Fruit fly (Drosophila melanogaster) whole organism, wandering third instar larva: ENCODE results near the gene kni.

ENCODE experiments used
- CG32264 ChIP-seq: fragments of 200-800 bp; sonication (Bioruptor generic); optimal IDR thresholded peaks from 2 replicates; lab custom pipeline; 2016; ENCODE audit warnings: missing biosample characterization, missing genetic modification characterization
- CG9705 ChIP-seq: fragments of 200-800 bp; sonication (Bioruptor generic); optimal IDR thresholded peaks from 2 replicates; lab custom pipeline; 2018; ENCODE audit warnings: missing biosample characterization, mild to moderate bottlenecking, missing genetic modification characterization
- CrebA ChIP-seq: fragments of 200-800 bp; sonication (Bioruptor generic); optimal IDR thresholded peaks from 2 replicates; lab custom pipeline; 2016; ENCODE audit warnings: missing biosample characterization, mild to moderate bottlenecking, missing genetic modification characterization, borderline replicate concordance
- Dfd ChIP-seq: fragments of >200 bp; optimal IDR thresholded peaks from 2 replicates; lab custom pipeline; 2017; ENCODE audit warnings: missing biosample characterization, missing genetic modification characterization
- Dif ChIP-seq: fragments of 200-275, 200-300 bp; sonication (Bioruptor generic); optimal IDR thresholded peaks from 2 replicates; lab custom pipeline; 2018; ENCODE audit warnings: missing biosample characterization, missing genetic modification characterization; ENCODE audit not compliant: partially characterized antibody
- GATAd ChIP-seq: sonication (Bioruptor generic); optimal IDR thresholded peaks from 2 replicates; lab custom pipeline; 2016; ENCODE audit warnings: missing biosample characterization, missing genetic modification characterization
- HLH106 ChIP-seq: fragments of 200-800 bp; optimal IDR thresholded peaks from 3 replicates; lab custom pipeline; 2019; ENCODE audit warnings: missing biosample characterization, mild to moderate bottlenecking, missing genetic modification characterization, moderate library complexity
- Hnf4 ChIP-seq: fragments of 200-800 bp; sonication (Bioruptor generic); optimal IDR thresholded peaks from 2 replicates; lab custom pipeline; 2016; ENCODE audit warnings: missing biosample characterization, mild to moderate bottlenecking, missing genetic modification characterization
- Hr78 ChIP-seq: fragments of >200 bp; optimal IDR thresholded peaks from 2 replicates; lab custom pipeline; 2017; ENCODE audit warnings: missing biosample characterization, missing genetic modification characterization
- Hr83 ChIP-seq: fragments of 200-300 bp; sonication (Bioruptor generic); optimal IDR thresholded peaks from 2 replicates; lab custom pipeline; 2016; ENCODE audit warnings: missing biosample characterization, mild to moderate bottlenecking, missing genetic modification characterization, moderate library complexity; ENCODE audit not compliant: poor library complexity, severe bottlenecking
- Jra ChIP-seq: sonication (Bioruptor generic); optimal IDR thresholded peaks from 2 replicates; lab custom pipeline; 2016; ENCODE audit warnings: missing biosample characterization, missing genetic modification characterization
- Mio ChIP-seq: sonication (Bioruptor generic); optimal IDR thresholded peaks from 2 replicates; lab custom pipeline; 2016; ENCODE audit warnings: missing biosample characterization, missing genetic modification characterization
- Myc ChIP-seq: fragments of >200 bp; optimal IDR thresholded peaks from 2 replicates; lab custom pipeline; 2017
- N ChIP-seq: fragments of >200 bp; optimal IDR thresholded peaks from 2 replicates; lab custom pipeline; 2018; ENCODE audit warnings: missing biosample characterization, missing external identifiers, missing genetic modification characterization
- OdsH ChIP-seq: fragments of 200-800 bp; sonication (Bioruptor generic); optimal IDR thresholded peaks from 2 replicates; lab custom pipeline; 2016; ENCODE audit warnings: missing biosample characterization, mild to moderate bottlenecking, missing genetic modification characterization
- Rel ChIP-seq, 2 experiments: fragments of 200-800 bp; sonication (Bioruptor generic) in 1 of 2; optimal IDR thresholded peaks; 2 replicates in 1 of 2; 3 replicates in 1 of 2; lab custom pipeline; 2016 to 2019; ENCODE audit warnings: mild to moderate bottlenecking in 2 of 2, missing biosample characterization in 2 of 2, missing genetic modification characterization in 2 of 2, moderate library complexity in 1 of 2
- Sp1 ChIP-seq: fragments of 200-800 bp; sonication (Bioruptor generic); optimal IDR thresholded peaks from 3 replicates; lab custom pipeline; 2019; ENCODE audit warnings: missing biosample characterization, mild to moderate bottlenecking, missing genetic modification characterization, moderate library complexity
- Vsx2 ChIP-seq: fragments of 200-300, 225-300 bp; sonication (Bioruptor generic); optimal IDR thresholded peaks from 2 replicates; lab custom pipeline; 2018; ENCODE audit warnings: missing biosample characterization, missing genetic modification characterization; ENCODE audit not compliant: partially characterized antibody
- br ChIP-seq: fragments of 200-800 bp; sonication (Bioruptor generic); optimal IDR thresholded peaks from 2 replicates; lab custom pipeline; 2016; ENCODE audit warnings: missing biosample characterization, missing genetic modification characterization
- brk ChIP-seq: fragments of 200-800 bp; sonication (Bioruptor generic); optimal IDR thresholded peaks from 2 replicates; lab custom pipeline; 2016; ENCODE audit warnings: missing biosample characterization, mild to moderate bottlenecking, missing genetic modification characterization
- dl ChIP-seq, 2 experiments: fragments of 175-275, 200-275 bp in 1 of 2; fragments of 200-275 bp in 1 of 2; sonication (Bioruptor generic); optimal IDR thresholded peaks; lab custom pipeline; 2018; ENCODE audit warnings: mild to moderate bottlenecking in 2 of 2, missing biosample characterization in 2 of 2, missing genetic modification characterization in 2 of 2, moderate library complexity in 2 of 2; ENCODE audit not compliant: partially characterized antibody in 2 of 2, insufficient read depth in 1 of 2
- dmrt93B ChIP-seq: fragments of 200-800 bp; sonication (Bioruptor generic); optimal IDR thresholded peaks from 2 replicates; lab custom pipeline; 2018; ENCODE audit warnings: missing biosample characterization, mild to moderate bottlenecking, missing genetic modification characterization
- dsf ChIP-seq: sonication (Bioruptor generic); optimal IDR thresholded peaks from 2 replicates; lab custom pipeline; 2016; ENCODE audit warnings: missing biosample characterization, missing genetic modification characterization, borderline replicate concordance
- ey ChIP-seq: fragments of 200-800 bp; sonication (Bioruptor generic); optimal IDR thresholded peaks from 2 replicates; lab custom pipeline; 2016; ENCODE audit warnings: missing biosample characterization, missing genetic modification characterization
- foxo ChIP-seq, 2 experiments: fragments of 200-800 bp; sonication (Bioruptor generic); optimal IDR thresholded peaks; 2 replicates in 1 of 2; 3 replicates in 1 of 2; lab custom pipeline; 2016 to 2017; ENCODE audit warnings: missing biosample characterization in 2 of 2, missing genetic modification characterization in 2 of 2
- fru ChIP-seq: fragments of 200-800 bp; sonication (Bioruptor generic); optimal IDR thresholded peaks from 3 replicates; lab custom pipeline; 2016; ENCODE audit warnings: missing biosample characterization, mild to moderate bottlenecking, missing genetic modification characterization
- h ChIP-seq: fragments of 200-800 bp; sonication (Bioruptor generic); optimal IDR thresholded peaks from 3 replicates; lab custom pipeline; 2016; ENCODE audit warnings: missing biosample characterization, mild to moderate bottlenecking, missing genetic modification characterization
- jim ChIP-seq: fragments of 175-275, 200-325 bp; sonication (Bioruptor generic); optimal IDR thresholded peaks from 2 replicates; lab custom pipeline; 2016; ENCODE audit warnings: missing biosample characterization, mild to moderate bottlenecking, missing genetic modification characterization
- lola ChIP-seq: fragments of >200 bp; optimal IDR thresholded peaks from 2 replicates; lab custom pipeline; 2017; ENCODE audit warnings: missing biosample characterization, missing genetic modification characterization
- pan ChIP-seq: fragments of >200 bp; optimal IDR thresholded peaks from 2 replicates; lab custom pipeline; 2017
- psq ChIP-seq: fragments of 200-800 bp; sonication (Bioruptor generic); optimal IDR thresholded peaks from 3 replicates; lab custom pipeline; 2017; ENCODE audit warnings: missing biosample characterization, mild to moderate bottlenecking, missing genetic modification characterization, moderate library complexity
- rgr ChIP-seq: fragments of 200-800 bp; sonication (Bioruptor generic); optimal IDR thresholded peaks from 3 replicates; lab custom pipeline; 2016; ENCODE audit warnings: missing biosample characterization, mild to moderate bottlenecking, missing genetic modification characterization
- sage ChIP-seq: fragments of 200-800 bp; sonication (Bioruptor generic); optimal IDR thresholded peaks from 2 replicates; lab custom pipeline; 2016; ENCODE audit warnings: missing biosample characterization, mild to moderate bottlenecking, missing genetic modification characterization
- sv ChIP-seq: fragments of 200-800 bp; sonication (Bioruptor generic); optimal IDR thresholded peaks from 3 replicates; lab custom pipeline; 2016; ENCODE audit warnings: missing biosample characterization, missing genetic modification characterization
- tai ChIP-seq: sonication (Bioruptor generic); optimal IDR thresholded peaks from 2 replicates; lab custom pipeline; 2016; ENCODE audit warnings: missing biosample characterization, missing genetic modification characterization
- usp ChIP-seq: fragments of >200 bp; optimal IDR thresholded peaks from 2 replicates; lab custom pipeline; 2017; ENCODE audit warnings: missing biosample characterization, missing genetic modification characterization
- woc ChIP-seq: sonication (Bioruptor generic); optimal IDR thresholded peaks from 2 replicates; lab custom pipeline; 2016; ENCODE audit warnings: missing biosample characterization, mild to moderate bottlenecking, missing genetic modification characterization

Gene kni

dm6 chr3L:20733530-20734257 lies 38.5 kb upstream of the kni start:
- TF ChIP-seq GATAd (GFP tag; lab: Kevin White, UChicago): no peak
- peak; percentile 2 for TF ChIP-seq ey (GFP tag; lab: Kevin White, UChicago)
- TF ChIP-seq HLH106 (tag; lab: Kevin White, UChicago): peak; percentile 1
- TF ChIP-seq CrebA: no peak
- no peak for TF ChIP-seq N (GFP tag; lab: Kevin White, UChicago)
- TF ChIP-seq brk (GFP tag; lab: Kevin White, UChicago): no peak
- TF ChIP-seq psq (GFP tag; lab: Kevin White, UChicago): no peak
- no peak for TF ChIP-seq Sp1
- no peak for TF ChIP-seq rgr (GFP tag; lab: Kevin White, UChicago)
- no peak for TF ChIP-seq Rel (GFP tag; optimal IDR thresholded peaks at IDR 0.05; lab: Kevin White, UChicago)
- peak; percentile 26 for TF ChIP-seq Rel (tag; optimal IDR thresholded peaks at IDR 0.05; lab: Kevin White, UChicago)
- TF ChIP-seq CG32264 (GFP tag; lab: Kevin White, UChicago): no peak
- TF ChIP-seq Myc (lab: Kevin White, UChicago): no peak
- no peak for TF ChIP-seq Hnf4 (GFP tag; lab: Kevin White, UChicago)
- TF ChIP-seq usp (GFP tag; lab: Kevin White, UChicago): no peak
- TF ChIP-seq Dif (GFP tag; lab: Kevin White, UChicago): peak; percentile 54
- TF ChIP-seq Hr83: peak; percentile 16
- TF ChIP-seq lola (GFP tag; lab: Kevin White, UChicago): no peak
- TF ChIP-seq fru: no peak
- no peak for TF ChIP-seq pan
- TF ChIP-seq sage (GFP tag; lab: Kevin White, UChicago): no peak
- no peak for TF ChIP-seq OdsH (GFP tag; lab: Kevin White, UChicago)
- no peak for TF ChIP-seq sv (GFP tag; lab: Kevin White, UChicago)
- TF ChIP-seq dl (GFP tag; optimal IDR thresholded peaks at IDR 0.05; lab: Kevin White, UChicago; ENCODE audit: insufficient read depth in 1 of 2, partially characterized antibody in 2 of 2): peak in 1 of 2 experiments; percentile 74
- TF ChIP-seq Vsx2: no peak
- TF ChIP-seq dsf (GFP tag; lab: Kevin White, UChicago): no peak
- TF ChIP-seq tai (GFP tag; lab: Kevin White, UChicago): no peak
- TF ChIP-seq, all 38 proteins: peak for 6

dm6 chr3L:20732492-20732891 lies 37.3 kb upstream of the kni start:
- TF ChIP-seq Mio (GFP tag; lab: Kevin White, UChicago): no peak
- peak; percentile 24 for TF ChIP-seq woc (GFP tag; lab: Kevin White, UChicago)
- no peak for TF ChIP-seq h
- no peak for TF ChIP-seq Hr78 (GFP tag; lab: Kevin White, UChicago)
- TF ChIP-seq ey (GFP tag; lab: Kevin White, UChicago): no peak
- no peak for TF ChIP-seq Dif (GFP tag; lab: Kevin White, UChicago)

- TF ChIP-seq N (GFP tag; lab: Kevin White, UChicago): no peak
- peak; percentile 64 for TF ChIP-seq Dif (GFP tag; lab: Kevin White, UChicago)
- peak in 1 of 2 experiments; percentile 1 for TF ChIP-seq foxo (GFP tag; optimal IDR thresholded peaks at IDR 0.05; lab: Kevin White, UChicago)
- no peak for TF ChIP-seq CG9705 (GFP tag; lab: Kevin White, UChicago)
- TF ChIP-seq Hr78 (GFP tag; lab: Kevin White, UChicago): no peak
- TF ChIP-seq brk (GFP tag; lab: Kevin White, UChicago): peak; percentile 69
- no peak for TF ChIP-seq sv (GFP tag; lab: Kevin White, UChicago)
- no peak for TF ChIP-seq Myc (lab: Kevin White, UChicago)
- TF ChIP-seq dl (GFP tag; optimal IDR thresholded peaks at IDR 0.05; lab: Kevin White, UChicago; ENCODE audit: insufficient read depth in 1 of 2, partially characterized antibody in 2 of 2): peak; percentile 9 to 61
- TF ChIP-seq br: no peak
- no peak for TF ChIP-seq Hnf4 (GFP tag; lab: Kevin White, UChicago)
- peak; percentile 8 for TF ChIP-seq Sp1
- TF ChIP-seq fru: peak; percentile 23
- no peak for TF ChIP-seq jim (GFP tag; lab: Kevin White, UChicago)
- no peak for TF ChIP-seq h
- TF ChIP-seq Mio (GFP tag; lab: Kevin White, UChicago): no peak
- TF ChIP-seq GATAd (GFP tag; lab: Kevin White, UChicago): no peak
- no peak for TF ChIP-seq OdsH (GFP tag; lab: Kevin White, UChicago)
- no peak for TF ChIP-seq Dfd
- no peak for TF ChIP-seq CG32264 (GFP tag; lab: Kevin White, UChicago)
- TF ChIP-seq usp (GFP tag; lab: Kevin White, UChicago): no peak
- peak; percentile 71 for TF ChIP-seq sage (GFP tag; lab: Kevin White, UChicago)
- peak; percentile 16 for TF ChIP-seq Vsx2
- no peak for TF ChIP-seq Jra (GFP tag; lab: Kevin White, UChicago)
- no peak for TF ChIP-seq dmrt93B
- no peak for TF ChIP-seq dsf (GFP tag; lab: Kevin White, UChicago)
- TF ChIP-seq pan: no peak
- no peak for TF ChIP-seq psq (GFP tag; lab: Kevin White, UChicago)
- no peak for TF ChIP-seq rgr (GFP tag; lab: Kevin White, UChicago)
- TF ChIP-seq tai (GFP tag; lab: Kevin White, UChicago): peak; percentile 3
- peak; percentile 71 for TF ChIP-seq CrebA
- TF ChIP-seq woc (GFP tag; lab: Kevin White, UChicago): peak; percentile 24
- peak; percentile 40 for TF ChIP-seq Rel (GFP tag; optimal IDR thresholded peaks at IDR 0.05; lab: Kevin White, UChicago)
- no peak for TF ChIP-seq Rel (tag; optimal IDR thresholded peaks at IDR 0.05; lab: Kevin White, UChicago)
- no peak for TF ChIP-seq HLH106 (tag; lab: Kevin White, UChicago)
Observed at dm6 chr3L:20730323-20731238, 35.4 kb upstream of the kni start, which contains the start of gene CG13252. Gene CG13252, plus strand, starts transcription at chr3L:20730591.
